Worm (Caenorhabditis elegans): ENCODE data around the gene C01C4.2.

- TF ChIP-seq ama-1 (optimal IDR thresholded peaks at IDR 0.05) (no peak), Y48G9A.11 (GFP tag; IDR thresholded peaks at IDR 0.05) (no peak), lsy-2 (tag; optimal IDR thresholded peaks at IDR 0.05) (no peak), cey-2 (tag; optimal IDR thresholded peaks at IDR 0.05; ENCODE audit: borderline replicate concordance, insufficient read depth) (no peak), unc-62 (GFP tag; optimal IDR thresholded peaks at IDR 0.05 in 1 of 2) (no peak), unc-62 (tag; optimal IDR thresholded peaks at IDR 0.05) (no peak), egl-27 (tag; optimal IDR thresholded peaks at IDR 0.05) (no peak), mes-2 (tag; optimal IDR thresholded peaks at IDR 0.05; ENCODE audit: poor library complexity, severe bottlenecking) (no peak), nhr-25 (tag; optimal IDR thresholded peaks at IDR 0.05; ENCODE audit: borderline replicate concordance, insufficient read depth) (no peak), lin-39 (tag; optimal IDR thresholded peaks at IDR 0.05) (no peak)
These were observed 12.4 kb downstream of the C01C4.2 start, which contains the start of gene nlp-1 for ce11 chrX:3727274-3727673.
